Worm (Caenorhabditis elegans) whole organism, L4 larva: ENCODE measurements around the gene znf-782.

Experiments
- F26F4.8 ChIP-seq: fragments of 200-800 bp; sonication (Bioruptor generic); conservative IDR thresholded peaks from 2 replicates; pipeline ENCODE4 v1.3.6; 2022; ENCODE audit warnings: missing genetic modification characterization, missing compliant biosample characterization
- Y5F2A.4 ChIP-seq: fragments of 200-800 bp; sonication (Bioruptor generic); optimal IDR thresholded peaks from 2 replicates; lab custom pipeline; 2018; ENCODE audit warnings: mild to moderate bottlenecking, missing genetic modification characterization, missing compliant biosample characterization
- ces-1 ChIP-seq: fragments of 150-350 bp; sonication (generic microtip); optimal IDR thresholded peaks from 4 replicates; lab custom pipeline; 2014; ENCODE audit warnings: missing biosample characterization, missing genetic modification reagents, missing genetic modification characterization
- daf-12 ChIP-seq: fragments of 150-350 bp; optimal IDR thresholded peaks from 2 replicates; lab custom pipeline; 2014; ENCODE audit warnings: missing biosample characterization, missing genetic modification reagents, missing genetic modification characterization
- dmd-9 ChIP-seq: fragments of 200-800 bp; sonication (Bioruptor generic); IDR thresholded peaks from 2 replicates; pipeline ENCODE4 v1.3.6; 2022; ENCODE audit warnings: missing genetic modification reagents, missing genetic modification characterization, missing compliant biosample characterization
- hlh-30 ChIP-seq: sonication (generic microtip); optimal IDR thresholded peaks from 2 replicates; lab custom pipeline; 2017; ENCODE audit warnings: antibody characterized with exemption, mild to moderate bottlenecking, missing genetic modification characterization, missing compliant biosample characterization; ENCODE audit not compliant: insufficient read depth
- jun-1 ChIP-seq: fragments of 150-350 bp; optimal IDR thresholded peaks from 2 replicates; lab custom pipeline; 2014; ENCODE audit warnings: missing biosample characterization, missing genetic modification reagents, missing genetic modification characterization
- lin-39 ChIP-seq: fragments of 150-350 bp; optimal IDR thresholded peaks from 2 replicates; lab custom pipeline; 2014; ENCODE audit warnings: missing biosample characterization, missing genetic modification reagents, missing genetic modification characterization
- nhr-25 ChIP-seq: sonication (generic microtip); optimal IDR thresholded peaks from 2 replicates; lab custom pipeline; 2017; ENCODE audit warnings: missing genetic modification characterization, mild to moderate bottlenecking, missing compliant biosample characterization, antibody characterized with exemption, moderate library complexity, borderline replicate concordance; ENCODE audit not compliant: insufficient read depth
- nhr-28 ChIP-seq: fragments of 150-350 bp; optimal IDR thresholded peaks from 2 replicates; lab custom pipeline; 2014; ENCODE audit warnings: missing biosample characterization, missing genetic modification characterization
- nhr-6 ChIP-seq: fragments of 150-350 bp; optimal IDR thresholded peaks from 2 replicates; lab custom pipeline; 2014; ENCODE audit warnings: missing biosample characterization, missing genetic modification characterization
- zag-1 ChIP-seq: fragments of 150-350 bp; optimal IDR thresholded peaks from 2 replicates; lab custom pipeline; 2014; ENCODE audit warnings: missing biosample characterization, missing genetic modification characterization
- ztf-11 ChIP-seq: fragments of 150-350 bp; optimal IDR thresholded peaks from 2 replicates; lab custom pipeline; 2014; ENCODE audit warnings: missing biosample characterization, missing genetic modification characterization

DNA sequence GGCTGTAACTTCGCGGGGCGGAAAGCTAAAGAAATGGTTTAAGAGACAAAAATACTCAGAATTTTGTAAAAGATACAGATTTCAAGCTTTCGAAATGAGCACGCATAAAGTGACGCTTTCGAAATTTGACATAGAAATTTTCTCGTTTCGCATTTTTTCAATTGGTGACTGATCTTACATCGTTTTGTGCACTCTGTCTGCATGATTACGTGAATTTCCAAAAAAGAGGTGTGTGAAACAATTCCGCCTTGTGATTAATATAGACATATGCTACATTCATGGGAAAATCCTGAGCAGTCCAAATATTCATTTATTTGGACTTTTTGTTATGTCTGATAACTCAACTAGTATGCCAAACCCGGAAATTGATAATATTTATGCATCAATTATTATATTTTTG is 21.6 kb downstream of the znf-782 start, which contains the start of gene srx-12:
- TF ChIP-seq daf-12 (tag; lab: Kevin White, UChicago) = no peak
- TF ChIP-seq nhr-28 (tag; lab: Kevin White, UChicago) = no peak
- TF ChIP-seq zag-1 (tag; lab: Kevin White, UChicago) = no peak
- TF ChIP-seq F26F4.8 = no peak
- no peak for TF ChIP-seq jun-1
- TF ChIP-seq hlh-30 (tag; lab: Kevin White, UChicago) = no peak
- no peak for TF ChIP-seq ces-1 (GFP tag; lab: Kevin White, UChicago)
- TF ChIP-seq nhr-25 (tag; lab: Kevin White, UChicago) = no peak
- no peak for TF ChIP-seq ztf-11
- no peak for TF ChIP-seq nhr-6 (tag; lab: Kevin White, UChicago)
- no peak for TF ChIP-seq lin-39 (tag; lab: Kevin White, UChicago)
- TF ChIP-seq Y5F2A.4 (GFP tag; lab: Kevin White, UChicago) = no peak
- no peak for TF ChIP-seq dmd-9 (GFP tag; lab: Robert Waterston, UW)
